Fruit fly (Drosophila melanogaster) whole organism, embryonic: ENCODE results near the gene Ret.

Source experiments
- Atf3 ChIP-seq: fragments of 200-800 bp; sonication (Bioruptor generic); optimal IDR thresholded peaks from 3 replicates; lab custom pipeline; 2016; ENCODE audit warnings: missing biosample characterization, missing genetic modification characterization
- Bgb ChIP-seq: fragments of 200-800 bp; sonication (Bioruptor generic); IDR thresholded peaks from 2 replicates; pipeline ENCODE4 v1.3.6; 2022; ENCODE audit warnings: missing biosample characterization, missing genetic modification characterization; ENCODE audit not compliant: partially characterized antibody
- Blimp-1 ChIP-seq: fragments of 200-800 bp; sonication (Bioruptor generic); optimal IDR thresholded peaks from 3 replicates; lab custom pipeline; 2018; ENCODE audit warnings: missing biosample characterization, missing genetic modification characterization, mild to moderate bottlenecking, moderate library complexity, missing genetic modification reagents
- BtbVII ChIP-seq: fragments of 200-800 bp; sonication (Bioruptor generic); optimal IDR thresholded peaks from 3 replicates; lab custom pipeline; 2017; ENCODE audit warnings: missing biosample characterization, mild to moderate bottlenecking, missing genetic modification characterization
- CG11723 ChIP-seq: fragments of 200-800 bp; sonication (Bioruptor generic); optimal IDR thresholded peaks from 2 replicates; lab custom pipeline; 2017; ENCODE audit warnings: missing biosample characterization, mild to moderate bottlenecking, missing genetic modification characterization
- CG1233 ChIP-seq: fragments of 200-800 bp; sonication (Bioruptor generic); optimal IDR thresholded peaks from 4 replicates; lab custom pipeline; 2018; ENCODE audit warnings: missing biosample characterization, mild to moderate bottlenecking, missing genetic modification characterization
- CG12391 ChIP-seq: fragments of 200-800 bp; sonication (Bioruptor generic); optimal IDR thresholded peaks from 3 replicates; lab custom pipeline; 2018; ENCODE audit warnings: missing biosample characterization, mild to moderate bottlenecking, missing genetic modification characterization, moderate library complexity
- CG14050 ChIP-seq: fragments of 200-800 bp; sonication (Bioruptor generic); IDR thresholded peaks from 3 replicates; pipeline ENCODE4 v1.3.6; 2022; ENCODE audit warnings: missing biosample characterization, missing genetic modification characterization
- CG15269 ChIP-seq: fragments of 200-800 bp; sonication (Bioruptor generic); optimal IDR thresholded peaks from 2 replicates; lab custom pipeline; 2018; ENCODE audit warnings: missing biosample characterization, mild to moderate bottlenecking, missing genetic modification characterization, moderate library complexity
- CG15601 ChIP-seq: fragments of 200-800 bp; sonication (Bioruptor generic); optimal IDR thresholded peaks from 3 replicates; lab custom pipeline; 2019; ENCODE audit warnings: missing biosample characterization, mild to moderate bottlenecking, missing genetic modification characterization, moderate library complexity
- CG18262 ChIP-seq: fragments of 200-800 bp; optimal IDR thresholded peaks from 3 replicates; lab custom pipeline; 2019; ENCODE audit warnings: missing biosample characterization, mild to moderate bottlenecking, missing genetic modification characterization, moderate library complexity
- CG18764 ChIP-seq: fragments of 200-800 bp; sonication (Bioruptor generic); optimal IDR thresholded peaks from 3 replicates; lab custom pipeline; 2016; ENCODE audit warnings: missing biosample characterization, missing genetic modification characterization
- CG2129 ChIP-seq: fragments of 200-800 bp; sonication (Bioruptor generic); IDR thresholded peaks from 2 replicates; pipeline ENCODE4 v1.3.6; 2022; ENCODE audit warnings: missing biosample characterization, missing genetic modification characterization; ENCODE audit not compliant: partially characterized antibody
- CG2875 ChIP-seq: fragments of 200-800 bp; sonication (Bioruptor generic); optimal IDR thresholded peaks from 2 replicates; lab custom pipeline; 2017; ENCODE audit warnings: missing biosample characterization, mild to moderate bottlenecking, missing genetic modification characterization, missing genetic modification reagents
- CG30020 ChIP-seq: fragments of 200-800 bp; optimal IDR thresholded peaks from 2 replicates; lab custom pipeline; 2019; ENCODE audit warnings: missing biosample characterization, mild to moderate bottlenecking, missing genetic modification characterization, moderate library complexity
- CG3163 ChIP-seq: fragments of 200-800 bp; sonication (Bioruptor generic); optimal IDR thresholded peaks from 3 replicates; lab custom pipeline; 2016; ENCODE audit warnings: missing biosample characterization, missing genetic modification characterization
- CG4424 ChIP-seq: fragments of 200-800 bp; sonication (Bioruptor generic); optimal IDR thresholded peaks from 3 replicates; lab custom pipeline; 2016; ENCODE audit warnings: missing biosample characterization, missing genetic modification characterization
- CG5953 ChIP-seq: fragments of 200-800 bp; sonication (Bioruptor generic); IDR thresholded peaks from 2 replicates; pipeline ENCODE4 v1.3.6; 2022; ENCODE audit warnings: missing biosample characterization, missing genetic modification characterization
- CG7786 ChIP-seq: fragments of 200-800 bp; sonication (Bioruptor generic); optimal IDR thresholded peaks from 2 replicates; lab custom pipeline; 2016; ENCODE audit warnings: missing biosample characterization, missing genetic modification characterization
- CG8089 ChIP-seq: fragments of 200-800 bp; sonication (Bioruptor generic); optimal IDR thresholded peaks from 3 replicates; lab custom pipeline; 2016; ENCODE audit warnings: missing biosample characterization, missing genetic modification characterization
- CG8924 ChIP-seq: fragments of 200-800 bp; optimal IDR thresholded peaks from 3 replicates; lab custom pipeline; 2019; ENCODE audit warnings: missing biosample characterization, mild to moderate bottlenecking, missing genetic modification characterization, moderate library complexity
- CG9876 ChIP-seq: fragments of 200-800 bp; sonication (Bioruptor generic); optimal IDR thresholded peaks from 2 replicates; lab custom pipeline; 2016; ENCODE audit warnings: missing biosample characterization, missing genetic modification characterization
- CG9932 ChIP-seq: fragments of 200-800 bp; sonication (Bioruptor generic); IDR thresholded peaks from 2 replicates; pipeline ENCODE4 v1.3.6; 2022; ENCODE audit warnings: missing biosample characterization, missing genetic modification characterization
- Chrac-16 ChIP-seq: fragments of 200-800 bp; sonication (Bioruptor generic); optimal IDR thresholded peaks from 3 replicates; lab custom pipeline; 2016; ENCODE audit warnings: missing biosample characterization, missing genetic modification characterization
- D19A ChIP-seq: fragments of 200-800 bp; optimal IDR thresholded peaks from 3 replicates; lab custom pipeline; 2019; ENCODE audit warnings: missing biosample characterization, mild to moderate bottlenecking, missing genetic modification characterization, moderate library complexity
- Dfd ChIP-seq, 2 experiments: fragments of >200 bp; optimal IDR thresholded peaks; 2 replicates each; lab custom pipeline; 2017; ENCODE audit warnings: missing biosample characterization in 2 of 2, missing genetic modification characterization in 2 of 2
- Dll ChIP-seq: fragments of 200-800 bp; sonication (Bioruptor generic); IDR thresholded peaks from 4 replicates; pipeline ENCODE4 v1.3.6; 2022; ENCODE audit warnings: missing biosample characterization, missing genetic modification characterization; ENCODE audit not compliant: partially characterized antibody
- Dref ChIP-seq: fragments of 200-800 bp; sonication (Bioruptor generic); IDR thresholded peaks from 2 replicates; pipeline ENCODE4 v1.3.6; 2022; ENCODE audit warnings: missing biosample characterization, missing genetic modification characterization
- Elba2 ChIP-seq: fragments of 200-800 bp; sonication (Bioruptor generic); optimal IDR thresholded peaks from 3 replicates; lab custom pipeline; 2016; ENCODE audit warnings: missing biosample characterization, missing genetic modification characterization
- Fer3 ChIP-seq: fragments of 200-800 bp; sonication (Bioruptor generic); optimal IDR thresholded peaks from 2 replicates; lab custom pipeline; 2018; ENCODE audit warnings: missing biosample characterization, mild to moderate bottlenecking, missing genetic modification characterization, moderate library complexity
- Lim3 ChIP-seq: fragments of 200-800 bp; sonication (Bioruptor generic); IDR thresholded peaks from 2 replicates; pipeline ENCODE4 v1.3.6; 2022; ENCODE audit warnings: missing biosample characterization, missing genetic modification characterization
- Med ChIP-seq: fragments of 200-800 bp; sonication (Bioruptor generic); peaks from one replicate; lab custom pipeline; 2016; ENCODE audit warnings: missing biosample characterization, missing genetic modification characterization, mild to moderate bottlenecking, inconsistent platforms, moderate library complexity
- NC2α ChIP-seq: fragments of 200-800 bp; sonication (Bioruptor generic); optimal IDR thresholded peaks from 2 replicates; lab custom pipeline; 2016; ENCODE audit warnings: missing biosample characterization, missing genetic modification characterization
- Neu2 ChIP-seq: fragments of 200-800 bp; sonication (Bioruptor generic); optimal IDR thresholded peaks from 3 replicates; lab custom pipeline; 2016; ENCODE audit warnings: missing biosample characterization, missing genetic modification characterization, borderline replicate concordance
- Stat92E ChIP-seq, 3 experiments: fragments of >200 bp in 2 of 3; fragments of 200-800 bp in 1 of 3; sonication (Bioruptor generic) in 1 of 3; optimal IDR thresholded peaks; 2 replicates each; lab custom pipeline; 2017 to 2019; ENCODE audit warnings: missing biosample characterization in 3 of 3, missing genetic modification characterization in 3 of 3, mild to moderate bottlenecking in 1 of 3, moderate library complexity in 1 of 3
- Taf1 ChIP-seq: fragments of 200-800 bp; sonication (Bioruptor generic); IDR thresholded peaks from 2 replicates; pipeline ENCODE4 v1.3.6; 2022; ENCODE audit warnings: missing biosample characterization, missing genetic modification characterization
- Trl ChIP-seq, 3 experiments: fragments of >200 bp in 2 of 3; fragments of 200-800 bp in 1 of 3; sonication (Bioruptor generic) in 1 of 3; optimal IDR thresholded peaks; 2 replicates in 1 of 3; 3 replicates in 2 of 3; lab custom pipeline; 2016 to 2017; ENCODE audit warnings: missing biosample characterization in 1 of 3, missing genetic modification characterization in 1 of 3
- chif ChIP-seq, 2 experiments: fragments of 200-800 bp; sonication (Bioruptor generic); optimal IDR thresholded peaks; 3 replicates each; lab custom pipeline; 2016; ENCODE audit warnings: missing biosample characterization in 2 of 2, missing genetic modification characterization in 2 of 2
- esg ChIP-seq: fragments of 200-800 bp; sonication (Bioruptor generic); conservative IDR thresholded peaks from 2 replicates; pipeline ENCODE4 v1.3.6; 2022; ENCODE audit warnings: missing biosample characterization, missing genetic modification characterization
- luna ChIP-seq: fragments of 200-800 bp; sonication (Bioruptor generic); optimal IDR thresholded peaks from 2 replicates; lab custom pipeline; 2016; ENCODE audit warnings: missing biosample characterization, missing genetic modification characterization
- nom ChIP-seq: fragments of 200-800 bp; sonication (Bioruptor generic); optimal IDR thresholded peaks from 2 replicates; lab custom pipeline; 2017; ENCODE audit warnings: missing biosample characterization, missing genetic modification characterization, mild to moderate bottlenecking, moderate library complexity, missing genetic modification reagents
- prd ChIP-seq, 3 experiments: fragments of >200 bp in 2 of 3; fragments of 200-800 bp in 1 of 3; sonication (Bioruptor generic) in 1 of 3; optimal IDR thresholded peaks in 2 of 3; IDR thresholded peaks in 1 of 3; 2 replicates in 2 of 3; 3 replicates in 1 of 3; pipeline versions ENCODE4 v1.3.6 to Lab custom; 2017 to 2022; ENCODE audit warnings: missing biosample characterization in 1 of 3, missing genetic modification characterization in 1 of 3
- repo ChIP-seq: fragments of 200-800 bp; sonication (Bioruptor generic); optimal IDR thresholded peaks from 2 replicates; lab custom pipeline; 2016; ENCODE audit warnings: missing biosample characterization, missing genetic modification characterization
- slp2 ChIP-seq: fragments of 200-800 bp; sonication (Bioruptor generic); optimal IDR thresholded peaks from 2 replicates; lab custom pipeline; 2016; ENCODE audit warnings: missing biosample characterization, missing genetic modification characterization
- stwl ChIP-seq: fragments of 200-800 bp; sonication (Bioruptor generic); optimal IDR thresholded peaks from 3 replicates; lab custom pipeline; 2018; ENCODE audit warnings: missing biosample characterization, mild to moderate bottlenecking, missing genetic modification characterization, moderate library complexity
- tgo ChIP-seq: fragments of 200-800 bp; sonication (Bioruptor generic); IDR thresholded peaks from 3 replicates; pipeline ENCODE4 v1.3.6; 2022; ENCODE audit warnings: missing biosample characterization, missing genetic modification characterization
- tio ChIP-seq: fragments of 200-800 bp; sonication (Bioruptor generic); optimal IDR thresholded peaks from 2 replicates; lab custom pipeline; 2017; ENCODE audit warnings: missing biosample characterization, missing genetic modification characterization, inconsistent platforms
- tx ChIP-seq: fragments of 200-800 bp; sonication (Bioruptor generic); optimal IDR thresholded peaks from 2 replicates; lab custom pipeline; 2016; ENCODE audit warnings: missing biosample characterization, missing genetic modification characterization
- wek ChIP-seq: fragments of 200-800 bp; sonication (Bioruptor generic); optimal IDR thresholded peaks from 3 replicates; lab custom pipeline; 2018; ENCODE audit warnings: missing biosample characterization, mild to moderate bottlenecking, missing genetic modification characterization, moderate library complexity
- yki ChIP-seq: fragments of >200 bp; optimal IDR thresholded peaks from 3 replicates; lab custom pipeline; 2018

Gene Ret

dm6 chr2L:21149053-21149452 is 49.5 kb downstream of the Ret start (continued):
- no peak for TF ChIP-seq CG5953 (GFP tag; lab: Robert Waterston, UW)
- no peak for TF ChIP-seq prd (optimal IDR thresholded peaks at IDR 0.05; lab: Kevin White, UChicago)
- TF ChIP-seq prd (GFP tag; IDR thresholded peaks at IDR 0.05; lab: Robert Waterston, UW): peak; percentile 58; the same call in 2 of the 3 replicates
- peak; percentile 1 for TF ChIP-seq Chrac-16 (GFP tag; lab: Kevin White, UChicago)
- TF ChIP-seq luna (GFP tag; lab: Kevin White, UChicago): no peak
- no peak for TF ChIP-seq chif (GFP tag; optimal IDR thresholded peaks at IDR 0.05; lab: Kevin White, UChicago)
- no peak for TF ChIP-seq Dfd (GFP tag; optimal IDR thresholded peaks at IDR 0.05; lab: Kevin White, UChicago)
- TF ChIP-seq CG9932 (GFP tag; lab: Robert Waterston, UW): peak; percentile 77
- TF ChIP-seq Blimp-1 (GFP tag; lab: Kevin White, UChicago): no peak
- no peak for TF ChIP-seq NC2α (GFP tag; lab: Kevin White, UChicago)
- peak; percentile 39 for TF ChIP-seq Fer3 (tag; lab: Kevin White, UChicago)
- no peak for TF ChIP-seq CG3163 (GFP tag; lab: Kevin White, UChicago)
- TF ChIP-seq CG2875 (GFP tag; lab: Kevin White, UChicago): no peak
- TF ChIP-seq tgo: peak; percentile 42; the same call in 1 of the 3 replicates
- TF ChIP-seq Med: peak; percentile 58
- TF ChIP-seq CG8924 (tag; lab: Kevin White, UChicago): peak; percentile 60
- no peak for TF ChIP-seq slp2 (GFP tag; lab: Kevin White, UChicago)
- TF ChIP-seq CG15601 (tag; lab: Kevin White, UChicago): peak; percentile 29
- no peak for TF ChIP-seq Neu2 (GFP tag; lab: Kevin White, UChicago)
- peak; percentile 27 for TF ChIP-seq CG1233 (GFP tag; lab: Kevin White, UChicago)
- TF ChIP-seq CG18764: no peak
- peak; percentile 72; the same call in 1 of the 2 replicates for TF ChIP-seq Bgb (GFP tag; lab: Robert Waterston, UW)
- TF ChIP-seq esg (GFP tag; lab: Robert Waterston, UW): no peak
- TF ChIP-seq Trl (optimal IDR thresholded peaks at IDR 0.05; lab: Kevin White, UChicago): no peak
- peak; percentile 2 for TF ChIP-seq Trl (GFP tag; optimal IDR thresholded peaks at IDR 0.05; lab: Kevin White, UChicago)
- TF ChIP-seq BtbVII (GFP tag; lab: Kevin White, UChicago): no peak
- no peak for TF ChIP-seq CG11723 (GFP tag; lab: Kevin White, UChicago)
- no peak for TF ChIP-seq CG7786
- no peak for TF ChIP-seq CG8089 (GFP tag; lab: Kevin White, UChicago)
- TF ChIP-seq stwl: peak; percentile 90
- no peak for TF ChIP-seq repo (GFP tag; lab: Kevin White, UChicago)
- no peak for TF ChIP-seq tx (GFP tag; lab: Kevin White, UChicago)
- TF ChIP-seq wek (GFP tag; lab: Kevin White, UChicago): no peak
- TF ChIP-seq CG30020 (tag; lab: Kevin White, UChicago): peak; percentile 59
- no peak for TF ChIP-seq Lim3 (GFP tag; lab: Robert Waterston, UW)
- TF ChIP-seq Taf1: no peak
- no peak for TF ChIP-seq Atf3 (GFP tag; lab: Kevin White, UChicago)
- no peak for TF ChIP-seq Stat92E (GFP tag; optimal IDR thresholded peaks at IDR 0.05; lab: Kevin White, UChicago)
- TF ChIP-seq CG9876: no peak
- TF ChIP-seq CG12391 (tag; lab: Kevin White, UChicago): peak; percentile 74
- peak; percentile 26 for TF ChIP-seq tio (GFP tag; lab: Kevin White, UChicago)
- peak; percentile 53 for TF ChIP-seq CG4424 (GFP tag; lab: Kevin White, UChicago)
- TF ChIP-seq CG14050 (GFP tag; lab: Robert Waterston, UW): no peak
- TF ChIP-seq CG15269 (tag; lab: Kevin White, UChicago): peak; percentile 70
- TF ChIP-seq Dref (GFP tag; lab: Robert Waterston, UW): peak; percentile 83
- TF ChIP-seq Dll (GFP tag; lab: Robert Waterston, UW): peak; percentile 75
- no peak for TF ChIP-seq yki (lab: Kevin White, UChicago)
- TF ChIP-seq CG18262 (tag; lab: Kevin White, UChicago): peak; percentile 62
- peak; percentile 52 for TF ChIP-seq D19A (tag; lab: Kevin White, UChicago)
- no peak for TF ChIP-seq nom (GFP tag; lab: Kevin White, UChicago)
- no peak for TF ChIP-seq Elba2 (GFP tag; lab: Kevin White, UChicago)
- TF ChIP-seq CG2129 (GFP tag; lab: Robert Waterston, UW): no peak
